Worm (Caenorhabditis elegans) whole organism, midembryonic: ENCODE measurements around the gene spin-4.
A peak's percentile ranks its signal among the peaks of the same experiment; 100 is the strongest.

ENCODE experiments used
- T22C8.4 ChIP-seq: fragments of 200-800 bp; sonication (Bioruptor generic); IDR thresholded peaks from 2 replicates; pipeline ENCODE4 v1.3.6; 2022; ENCODE audit warnings: missing genetic modification characterization, missing compliant biosample characterization
- cog-1 ChIP-seq: sonication (generic microtip); optimal IDR thresholded peaks from 2 replicates; lab custom pipeline; 2016; ENCODE audit warnings: missing genetic modification characterization, missing compliant biosample characterization
- flt-1 ChIP-seq: fragments of 200-800 bp; sonication (Bioruptor generic); IDR thresholded peaks from 2 replicates; pipeline ENCODE4 v1.3.6; 2022; ENCODE audit warnings: missing genetic modification characterization, missing compliant biosample characterization
- klf-2 ChIP-seq: fragments of 200-800 bp; sonication (Bioruptor generic); conservative IDR thresholded peaks from 2 replicates; pipeline ENCODE4 v1.3.6; 2022; ENCODE audit warnings: missing genetic modification reagents, missing genetic modification characterization, missing compliant biosample characterization
- med-1 ChIP-seq: sonication (generic microtip); optimal IDR thresholded peaks from 2 replicates; lab custom pipeline; 2017; ENCODE audit warnings: missing genetic modification characterization, mild to moderate bottlenecking, missing compliant biosample characterization, antibody characterized with exemption, missing genetic modification reagents; ENCODE audit not compliant: insufficient read depth
- ref-1 ChIP-seq: fragments of 200-800 bp; sonication (Bioruptor generic); conservative IDR thresholded peaks from 2 replicates; pipeline ENCODE4 v1.3.6; 2022; ENCODE audit warnings: missing genetic modification reagents, missing genetic modification characterization, missing compliant biosample characterization
- tab-1 ChIP-seq: fragments of 200-800 bp; sonication (Bioruptor generic); IDR thresholded peaks from 2 replicates; pipeline ENCODE4 v1.3.6; 2022; ENCODE audit warnings: missing genetic modification characterization, missing compliant biosample characterization
- ztf-23 ChIP-seq: fragments of 200-800 bp; sonication (Bioruptor generic); IDR thresholded peaks from 2 replicates; pipeline ENCODE4 v1.3.6; 2022; ENCODE audit warnings: missing genetic modification reagents, missing genetic modification characterization, missing compliant biosample characterization
- ztf-29 ChIP-seq: fragments of 200-800 bp; sonication (Bioruptor generic); IDR thresholded peaks from 2 replicates; pipeline ENCODE4 v1.3.6; 2022; ENCODE audit warnings: missing genetic modification reagents, missing genetic modification characterization, missing compliant biosample characterization

spin-4 gene

ce11 chrIII:12668821-12669220 lies 19.3 kb upstream of the spin-4 start:
- no peak for TF ChIP-seq ztf-23 (GFP tag; lab: Robert Waterston, UW)
- TF ChIP-seq klf-2 (GFP tag; lab: Robert Waterston, UW), result no peak
- no peak for TF ChIP-seq ref-1 (GFP tag; lab: Robert Waterston, UW)
- TF ChIP-seq T22C8.4 (GFP tag; lab: Robert Waterston, UW), result no peak
- TF ChIP-seq ztf-29 (GFP tag; lab: Robert Waterston, UW), result no peak
- no peak for TF ChIP-seq flt-1 (GFP tag; lab: Robert Waterston, UW)
- TF ChIP-seq cog-1 (tag; lab: Kevin White, UChicago), result no peak
- no peak for TF ChIP-seq tab-1
- TF ChIP-seq med-1, result no peak

- peak; percentile 69; the same call in 1 of the 2 replicates for TF ChIP-seq ztf-23 (GFP tag; lab: Robert Waterston, UW)
- TF ChIP-seq cog-1 (tag; lab: Kevin White, UChicago), result no peak
- TF ChIP-seq flt-1 (GFP tag; lab: Robert Waterston, UW), result 0 out of 2 replicates have a peak, but pooled peaks have one; percentile 21
Observed at ce11 chrIII:12673382-12673970, 14.6 kb upstream of the spin-4 start, which contains the start of the genes taf-7.2 and elpc-2. Gene taf-7.2, minus strand, starts transcription at chrIII:12673423. Gene elpc-2, plus strand, starts transcription at chrIII:12673677.

- no peak for TF ChIP-seq ztf-23 (GFP tag; lab: Robert Waterston, UW)
- TF ChIP-seq flt-1 (GFP tag; lab: Robert Waterston, UW), result no peak
- TF ChIP-seq klf-2 (GFP tag; lab: Robert Waterston, UW), result no peak
- no peak for TF ChIP-seq tab-1
- no peak for TF ChIP-seq T22C8.4 (GFP tag; lab: Robert Waterston, UW)
- TF ChIP-seq ztf-29 (GFP tag; lab: Robert Waterston, UW), result no peak
- no peak for TF ChIP-seq cog-1 (tag; lab: Kevin White, UChicago)
- no peak for TF ChIP-seq ref-1 (GFP tag; lab: Robert Waterston, UW)
- no peak for TF ChIP-seq med-1
Observed at ce11 chrIII:12680266-12680665, 7.9 kb upstream of the spin-4 start.

- TF ChIP-seq ref-1 (GFP tag; lab: Robert Waterston, UW) (no peak), tab-1 (no peak), ztf-23 (GFP tag; lab: Robert Waterston, UW) (peak; percentile 48; the same call in 1 of the 2 replicates)
Observed at ce11 chrIII:12685372-12686298, 2.5 kb upstream of the spin-4 start.

- TF ChIP-seq flt-1 (GFP tag; lab: Robert Waterston, UW), result 0 out of 2 replicates have a peak, but pooled peaks have one; percentile 24
- TF ChIP-seq tab-1, result no peak
Observed at ce11 chrIII:12686457-12687250, 1.5 kb upstream of the spin-4 start.

ce11 chrIII:12687382-12687781 lies 736 bp upstream of the spin-4 start:
- TF ChIP-seq ztf-29 (GFP tag; lab: Robert Waterston, UW) (no peak), flt-1 (GFP tag; lab: Robert Waterston, UW) (peak; percentile 63; the same call in 1 of the 2 replicates)

ce11 chrIII:12697591-12697990 lies 9.5 kb downstream of the spin-4 start:
- no peak for TF ChIP-seq ref-1 (GFP tag; lab: Robert Waterston, UW)
- no peak for TF ChIP-seq med-1
- no peak for TF ChIP-seq tab-1
- TF ChIP-seq klf-2 (GFP tag; lab: Robert Waterston, UW), result no peak
- no peak for TF ChIP-seq ztf-23 (GFP tag; lab: Robert Waterston, UW)

- TF ChIP-seq cog-1 (tag; lab: Kevin White, UChicago), result no peak
- TF ChIP-seq ref-1 (GFP tag; lab: Robert Waterston, UW), result no peak
- no peak for TF ChIP-seq T22C8.4 (GFP tag; lab: Robert Waterston, UW)
- TF ChIP-seq ztf-29 (GFP tag; lab: Robert Waterston, UW), result no peak
- TF ChIP-seq tab-1, result no peak
- TF ChIP-seq med-1, result no peak
- TF ChIP-seq klf-2 (GFP tag; lab: Robert Waterston, UW), result no peak
- no peak for TF ChIP-seq ztf-23 (GFP tag; lab: Robert Waterston, UW)
- TF ChIP-seq flt-1 (GFP tag; lab: Robert Waterston, UW), result no peak
Observed at ce11 chrIII:12699194-12699593, 11.1 kb downstream of the spin-4 start, which contains the start of gene sas-1. Gene sas-1, plus strand, starts transcription at chrIII:12699494.

- TF ChIP-seq flt-1 (GFP tag; lab: Robert Waterston, UW) (no peak), ztf-23 (GFP tag; lab: Robert Waterston, UW) (no peak), klf-2 (GFP tag; lab: Robert Waterston, UW) (no peak), T22C8.4 (GFP tag; lab: Robert Waterston, UW) (no peak), ref-1 (GFP tag; lab: Robert Waterston, UW) (no peak), tab-1 (no peak), med-1 (no peak), cog-1 (tag; lab: Kevin White, UChicago) (no peak), ztf-29 (GFP tag; lab: Robert Waterston, UW) (no peak)
Observed at ce11 chrIII:12702375-12702774, 14.3 kb downstream of the spin-4 start.
